Worm (Caenorhabditis elegans): Measurements from ENCODE around the gene tra-3.

Gene tra-3

DNA sequence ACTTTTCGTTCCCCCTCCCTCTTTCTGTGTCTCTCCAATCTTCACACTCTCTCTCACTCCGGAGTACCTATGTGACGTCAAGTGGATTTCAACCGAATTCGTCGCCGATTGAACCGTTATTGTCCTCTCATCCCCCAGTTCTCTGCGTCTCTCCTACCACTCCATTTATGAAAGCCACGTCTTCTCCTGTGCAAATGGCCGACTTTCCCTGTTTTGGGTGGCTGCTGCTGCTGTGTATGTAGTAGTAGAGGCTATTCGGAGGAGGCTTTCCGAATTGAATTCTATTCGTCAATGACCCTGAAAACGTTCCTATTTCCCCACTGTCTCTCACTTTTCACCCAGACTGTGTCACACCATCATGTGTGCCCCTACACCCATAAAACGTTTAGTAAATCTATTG is 52.2 kb downstream of the tra-3 start:
- no peak for TF ChIP-seq ceh-39 (tag; optimal IDR thresholded peaks at IDR 0.05)
- TF ChIP-seq ceh-83 (GFP tag; optimal IDR thresholded peaks at IDR 0.05): no peak
- TF ChIP-seq cnd-1 (tag; optimal IDR thresholded peaks at IDR 0.05): peak; percentile 13
- peak; percentile 57 for TF ChIP-seq blmp-1 (tag; optimal IDR thresholded peaks at IDR 0.05)
- peak; percentile 84 for TF ChIP-seq ham-2 (GFP tag; optimal IDR thresholded peaks at IDR 0.05)

- no peak for TF ChIP-seq lsy-2 (tag; optimal IDR thresholded peaks at IDR 0.05)
- no peak for TF ChIP-seq drap-1 (GFP tag; optimal IDR thresholded peaks at IDR 0.05)
- TF ChIP-seq zip-8 (tag; optimal IDR thresholded peaks at IDR 0.05): no peak
- TF ChIP-seq lin-32 (GFP tag; optimal IDR thresholded peaks at IDR 0.05): no peak
- TF ChIP-seq nhr-28 (tag; optimal IDR thresholded peaks at IDR 0.05): no peak
- no peak for TF ChIP-seq sem-2 (GFP tag; optimal IDR thresholded peaks at IDR 0.05)
Measured at ce11 chrIV:14391268-14391667, 52.7 kb downstream of the tra-3 start.

ce11 chrIV:14390023-14390614 is 53.9 kb downstream of the tra-3 start:
- TF ChIP-seq ceh-83 (GFP tag; optimal IDR thresholded peaks at IDR 0.05): no peak
- no peak for TF ChIP-seq snpc-4 (tag; optimal IDR thresholded peaks at IDR 0.05)
- TF ChIP-seq nhr-237 (tag; optimal IDR thresholded peaks at IDR 0.05): no peak
- TF ChIP-seq sem-2 (GFP tag; optimal IDR thresholded peaks at IDR 0.05): no peak
- no peak for TF ChIP-seq zip-8 (tag; optimal IDR thresholded peaks at IDR 0.05)
- TF ChIP-seq hlh-1 (tag; optimal IDR thresholded peaks at IDR 0.05): no peak
- no peak for TF ChIP-seq lsy-2 (tag; optimal IDR thresholded peaks at IDR 0.05)
- TF ChIP-seq ham-2 (GFP tag; optimal IDR thresholded peaks at IDR 0.05): peak; percentile 87
- TF ChIP-seq lin-32 (GFP tag; optimal IDR thresholded peaks at IDR 0.05): no peak
- peak; percentile 16 for TF ChIP-seq blmp-1 (tag; optimal IDR thresholded peaks at IDR 0.05)
- no peak for TF ChIP-seq unc-39 (tag; optimal IDR thresholded peaks at IDR 0.05)
- no peak for TF ChIP-seq nhr-76 (tag; optimal IDR thresholded peaks at IDR 0.05)
- TF ChIP-seq ces-1 (GFP tag; optimal IDR thresholded peaks at IDR 0.05): no peak
- no peak for TF ChIP-seq ceh-43 (GFP tag; optimal IDR thresholded peaks at IDR 0.05)
- peak; percentile 45 for TF ChIP-seq elt-1 (tag; optimal IDR thresholded peaks at IDR 0.05; ENCODE audit: borderline replicate concordance, insufficient read depth)
- TF ChIP-seq mep-1 (tag; optimal IDR thresholded peaks at IDR 0.05): no peak
- no peak for TF ChIP-seq elt-3 (tag; optimal IDR thresholded peaks at IDR 0.05)
- TF ChIP-seq flh-1 (GFP tag; optimal IDR thresholded peaks at IDR 0.05): no peak
- no peak for TF ChIP-seq bed-3 (GFP tag; optimal IDR thresholded peaks at IDR 0.05)
- no peak for TF ChIP-seq lin-13 (tag; optimal IDR thresholded peaks at IDR 0.05)

DNA sequence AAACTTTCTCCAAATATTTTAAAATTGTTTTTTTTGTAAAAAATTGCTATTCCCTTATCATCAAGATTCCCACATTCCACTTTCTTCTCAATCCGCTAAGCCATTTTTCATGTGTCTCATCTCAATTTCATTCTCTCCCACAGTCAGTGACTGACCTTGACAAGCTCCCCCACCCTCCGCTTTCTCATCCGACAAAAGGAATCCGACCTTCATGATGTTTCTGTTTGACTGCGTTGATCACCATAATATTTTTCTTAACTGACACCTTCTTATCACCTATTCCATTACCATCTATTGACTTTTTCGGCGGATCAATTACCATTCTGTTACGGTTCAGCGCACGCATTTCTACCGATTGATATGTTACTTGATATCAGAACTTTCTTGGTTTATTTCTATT is 54.9 kb downstream of the tra-3 start:
- TF ChIP-seq blmp-1 (tag; optimal IDR thresholded peaks at IDR 0.05) (no peak), mls-2 (tag; optimal IDR thresholded peaks at IDR 0.05) (no peak), lin-32 (GFP tag; optimal IDR thresholded peaks at IDR 0.05) (no peak), ces-1 (GFP tag; optimal IDR thresholded peaks at IDR 0.05) (no peak), bed-3 (GFP tag; optimal IDR thresholded peaks at IDR 0.05) (no peak), lin-13 (tag; optimal IDR thresholded peaks at IDR 0.05) (no peak), unc-62 (GFP tag; optimal IDR thresholded peaks at IDR 0.05) (no peak), M03D4.4 (tag; optimal IDR thresholded peaks at IDR 0.05) (no peak), nhr-76 (tag; optimal IDR thresholded peaks at IDR 0.05) (no peak), zip-8 (tag; optimal IDR thresholded peaks at IDR 0.05) (no peak), elt-1 (tag; optimal IDR thresholded peaks at IDR 0.05; ENCODE audit: borderline replicate concordance, insufficient read depth) (no peak)

ce11 chrIV:14387766-14388553 is 56.0 kb downstream of the tra-3 start:
- TF ChIP-seq M03D4.4 (tag; optimal IDR thresholded peaks at IDR 0.05) (no peak), nhr-237 (tag; optimal IDR thresholded peaks at IDR 0.05) (no peak), nhr-28 (tag; optimal IDR thresholded peaks at IDR 0.05) (no peak), nhr-76 (tag; optimal IDR thresholded peaks at IDR 0.05) (no peak), bed-3 (GFP tag; optimal IDR thresholded peaks at IDR 0.05) (no peak), sem-2 (GFP tag; optimal IDR thresholded peaks at IDR 0.05) (no peak), drap-1 (GFP tag; optimal IDR thresholded peaks at IDR 0.05) (no peak), pha-4 (tag; optimal IDR thresholded peaks at IDR 0.05) (no peak), mep-1 (tag; optimal IDR thresholded peaks at IDR 0.05) (no peak), tbx-8 (GFP tag; optimal IDR thresholded peaks at IDR 0.05) (no peak), unc-39 (tag; optimal IDR thresholded peaks at IDR 0.05) (no peak)
